Worm (Caenorhabditis elegans) whole organism, midembryonic: ENCODE data around the gene cest-8.

Source experiments
- cog-1 ChIP-seq: sonication (generic microtip); optimal IDR thresholded peaks from 2 replicates; lab custom pipeline; 2016; ENCODE audit warnings: missing genetic modification characterization, missing compliant biosample characterization
- klf-2 ChIP-seq: fragments of 200-800 bp; sonication (Bioruptor generic); conservative IDR thresholded peaks from 2 replicates; pipeline ENCODE4 v1.3.6; 2022; ENCODE audit warnings: missing genetic modification reagents, missing genetic modification characterization, missing compliant biosample characterization
- med-1 ChIP-seq: sonication (generic microtip); optimal IDR thresholded peaks from 2 replicates; lab custom pipeline; 2017; ENCODE audit warnings: missing genetic modification characterization, mild to moderate bottlenecking, missing compliant biosample characterization, antibody characterized with exemption, missing genetic modification reagents; ENCODE audit not compliant: insufficient read depth
- ref-1 ChIP-seq: fragments of 200-800 bp; sonication (Bioruptor generic); conservative IDR thresholded peaks from 2 replicates; pipeline ENCODE4 v1.3.6; 2022; ENCODE audit warnings: missing genetic modification reagents, missing genetic modification characterization, missing compliant biosample characterization

ce11 chrX:12172482-12173134 lies 46.9 kb upstream of the cest-8 start:
- no peak for TF ChIP-seq med-1 (GFP tag; lab: Kevin White, UChicago)
- no peak for TF ChIP-seq klf-2
- TF ChIP-seq cog-1 (tag; lab: Kevin White, UChicago) = no peak
- TF ChIP-seq ref-1 (GFP tag; lab: Robert Waterston, UW) = no peak
